Worm (Caenorhabditis elegans) whole organism, L2 larva: ENCODE data around the gene R09F10.5.
A peak's percentile ranks its signal among the peaks of the same experiment; 100 is the strongest.

ENCODE experiments used
- C34F6.9 ChIP-seq: fragments of 150-350 bp; optimal IDR thresholded peaks from 2 replicates; lab custom pipeline; 2014; ENCODE audit warnings: missing biosample characterization, missing genetic modification characterization
- R02D3.7 ChIP-seq: fragments of 150-350 bp; optimal IDR thresholded peaks from 2 replicates; lab custom pipeline; 2014; ENCODE audit warnings: missing biosample characterization, missing genetic modification characterization
- Y55F3AM.14 ChIP-seq: fragments of 200-800 bp; sonication (Bioruptor generic); optimal IDR thresholded peaks from 2 replicates; lab custom pipeline; 2018; ENCODE audit warnings: mild to moderate bottlenecking, missing genetic modification characterization, missing compliant biosample characterization
- ZK546.5 ChIP-seq: sonication (generic microtip); optimal IDR thresholded peaks from 2 replicates; lab custom pipeline; 2017; ENCODE audit warnings: missing biosample characterization, missing genetic modification characterization
- aly-2 ChIP-seq: fragments of 150-350 bp; optimal IDR thresholded peaks from 2 replicates; lab custom pipeline; 2014; ENCODE audit warnings: missing biosample characterization, missing genetic modification characterization
- ama-1 ChIP-seq: fragments of 150-350 bp; optimal IDR thresholded peaks from 2 replicates; lab custom pipeline; 2018; ENCODE audit warnings: inconsistent platforms
- blmp-1 ChIP-seq: sonication (generic microtip); optimal IDR thresholded peaks from 2 replicates; lab custom pipeline; 2017; ENCODE audit warnings: missing genetic modification characterization, mild to moderate bottlenecking, missing compliant biosample characterization, antibody characterized with exemption, moderate library complexity; ENCODE audit not compliant: insufficient read depth
- crh-2 ChIP-seq: sonication (generic microtip); optimal IDR thresholded peaks from 2 replicates; lab custom pipeline; 2017; ENCODE audit warnings: missing biosample characterization, missing genetic modification characterization
- dmd-4 ChIP-seq: sonication (generic microtip); optimal IDR thresholded peaks from 2 replicates; lab custom pipeline; 2017; ENCODE audit warnings: missing biosample characterization, missing genetic modification characterization
- egl-27 ChIP-seq: sonication (generic microtip); optimal IDR thresholded peaks from 3 replicates; lab custom pipeline; 2017; ENCODE audit warnings: missing biosample characterization, missing genetic modification reagents, missing genetic modification characterization
- elt-1 ChIP-seq: fragments of 150-350 bp; optimal IDR thresholded peaks from 2 replicates; lab custom pipeline; 2014; ENCODE audit warnings: missing biosample characterization, missing genetic modification characterization
- elt-3 ChIP-seq: sonication (generic microtip); optimal IDR thresholded peaks from 2 replicates; lab custom pipeline; 2017; ENCODE audit warnings: missing biosample characterization, missing genetic modification characterization
- fos-1 ChIP-seq: fragments of 150-350 bp; optimal IDR thresholded peaks from 2 replicates; lab custom pipeline; 2014; ENCODE audit warnings: missing biosample characterization, missing genetic modification characterization
- gmeb-1 ChIP-seq: fragments of 150-350 bp; optimal IDR thresholded peaks from 2 replicates; lab custom pipeline; 2014; ENCODE audit warnings: missing biosample characterization, missing genetic modification characterization
- lin-13 ChIP-seq: fragments of 150-350 bp; optimal IDR thresholded peaks from 2 replicates; lab custom pipeline; 2014; ENCODE audit warnings: missing biosample characterization, missing genetic modification reagents, missing genetic modification characterization
- lin-39 ChIP-seq: fragments of 150-350 bp; optimal IDR thresholded peaks from 2 replicates; lab custom pipeline; 2014; ENCODE audit warnings: missing biosample characterization, missing genetic modification reagents, missing genetic modification characterization
- lsy-2 ChIP-seq, 2 experiments: fragments of 150-350 bp in 1 of 2; sonication (generic microtip) in 1 of 2; optimal IDR thresholded peaks; 2 replicates each; lab custom pipeline; 2014 to 2017; ENCODE audit warnings: missing biosample characterization in 2 of 2, missing genetic modification characterization in 2 of 2
- mbf-1 ChIP-seq: sonication (generic microtip); optimal IDR thresholded peaks from 2 replicates; lab custom pipeline; 2017; ENCODE audit warnings: missing biosample characterization, missing genetic modification characterization
- mdl-1 ChIP-seq, 2 experiments: fragments of 150-350 bp in 1 of 2; sonication (generic microtip) in 1 of 2; optimal IDR thresholded peaks; 2 replicates each; lab custom pipeline; 2017; ENCODE audit warnings: missing biosample characterization in 2 of 2, missing genetic modification characterization in 2 of 2
- nhr-10 ChIP-seq: sonication (generic microtip); optimal IDR thresholded peaks from 2 replicates; lab custom pipeline; 2017; ENCODE audit warnings: missing biosample characterization, missing genetic modification characterization
- nhr-11 ChIP-seq: fragments of 150-350 bp; optimal IDR thresholded peaks from 2 replicates; lab custom pipeline; 2014; ENCODE audit warnings: missing biosample characterization, missing genetic modification characterization
- nhr-12 ChIP-seq: fragments of 150-350 bp; optimal IDR thresholded peaks from 2 replicates; lab custom pipeline; 2014; ENCODE audit warnings: missing biosample characterization, missing genetic modification characterization
- nhr-25 ChIP-seq: fragments of 150-350 bp; sonication (generic microtip); optimal IDR thresholded peaks from 3 replicates; lab custom pipeline; 2014; ENCODE audit warnings: missing biosample characterization, missing genetic modification characterization
- nhr-77 ChIP-seq: fragments of 150-350 bp; optimal IDR thresholded peaks from 2 replicates; lab custom pipeline; 2014; ENCODE audit warnings: missing biosample characterization, missing genetic modification characterization
- sem-4 ChIP-seq: fragments of 150-350 bp; optimal IDR thresholded peaks from 2 replicates; lab custom pipeline; 2014; ENCODE audit warnings: missing biosample characterization, missing genetic modification reagents, missing genetic modification characterization
- sma-3 ChIP-seq: sonication (generic microtip); optimal IDR thresholded peaks from 2 replicates; lab custom pipeline; 2016; ENCODE audit warnings: missing genetic modification reagents, missing genetic modification characterization, missing compliant biosample characterization
- snpc-4 ChIP-seq: fragments of 150-350 bp; optimal IDR thresholded peaks from 2 replicates; lab custom pipeline; 2014; ENCODE audit warnings: missing biosample characterization, missing genetic modification characterization
- unc-39 ChIP-seq: fragments of 150-350 bp; optimal IDR thresholded peaks from 2 replicates; lab custom pipeline; 2014; ENCODE audit warnings: missing biosample characterization, missing genetic modification characterization
- unc-55 ChIP-seq: fragments of 150-350 bp; sonication (generic microtip); optimal IDR thresholded peaks from 3 replicates; lab custom pipeline; 2014; ENCODE audit warnings: missing biosample characterization, missing genetic modification reagents, missing genetic modification characterization
- zag-1 ChIP-seq: fragments of 150-350 bp; optimal IDR thresholded peaks from 2 replicates; lab custom pipeline; 2014; ENCODE audit warnings: missing biosample characterization, missing genetic modification characterization
- ztf-1 ChIP-seq: fragments of 200-800 bp; sonication (Bioruptor generic); conservative IDR thresholded peaks from 2 replicates; pipeline ENCODE4 v1.3.6; 2022; ENCODE audit warnings: missing genetic modification characterization, missing compliant biosample characterization
- ztf-11 ChIP-seq: sonication (generic microtip); optimal IDR thresholded peaks from 2 replicates; lab custom pipeline; 2017; ENCODE audit warnings: missing biosample characterization, missing genetic modification characterization
- ztf-4 ChIP-seq: fragments of 150-350 bp; optimal IDR thresholded peaks from 2 replicates; lab custom pipeline; 2014; ENCODE audit warnings: missing biosample characterization, missing genetic modification characterization

R09F10.5 gene

ce11 chrX:8318950-8319349 lies 11.4 kb upstream of the R09F10.5 start, which contains the start of gene srh-11:
srh-11 (minus strand) TSS chrX:8319050.
- no peak for TF ChIP-seq nhr-10 (tag; lab: Kevin White, UChicago)

DNA sequence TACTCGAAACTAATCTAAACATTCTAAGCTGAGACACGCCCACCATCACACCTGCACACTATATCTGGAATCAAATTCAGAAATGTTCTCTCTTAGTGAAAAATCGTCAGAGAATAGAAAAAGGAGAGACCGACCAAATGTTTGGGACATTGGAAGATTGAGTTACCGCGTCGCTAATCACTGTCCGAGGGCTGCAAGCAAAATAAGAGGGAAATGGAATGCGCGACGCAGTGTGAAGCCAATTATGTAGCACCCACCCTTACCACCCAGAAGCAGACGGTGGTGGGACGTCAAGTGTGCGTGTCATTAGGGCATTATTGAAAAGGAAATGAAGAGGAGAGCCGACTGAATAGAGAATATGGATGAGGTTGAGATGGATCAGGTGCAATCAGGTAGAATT lies 4.1 kb upstream of the R09F10.5 start:
- TF ChIP-seq mdl-1 (tag; optimal IDR thresholded peaks at IDR 0.05; lab: Kevin White, UChicago) (no peak), gmeb-1 (tag; lab: Kevin White, UChicago) (no peak), Y55F3AM.14 (GFP tag; lab: Kevin White, UChicago) (no peak), mbf-1 (no peak), fos-1 (tag; lab: Kevin White, UChicago) (no peak), crh-2 (no peak), nhr-11 (tag; lab: Kevin White, UChicago) (no peak), C34F6.9 (no peak), elt-3 (tag; lab: Kevin White, UChicago) (no peak), egl-27 (no peak), lin-13 (GFP tag; lab: Kevin White, UChicago) (no peak), elt-1 (tag; lab: Kevin White, UChicago) (no peak), sma-3 (GFP tag; lab: Kevin White, UChicago) (no peak), unc-55 (no peak), snpc-4 (tag; lab: Kevin White, UChicago) (no peak), nhr-25 (no peak), ztf-1 (GFP tag; lab: Robert Waterston, UW) (no peak), sem-4 (no peak)

DNA sequence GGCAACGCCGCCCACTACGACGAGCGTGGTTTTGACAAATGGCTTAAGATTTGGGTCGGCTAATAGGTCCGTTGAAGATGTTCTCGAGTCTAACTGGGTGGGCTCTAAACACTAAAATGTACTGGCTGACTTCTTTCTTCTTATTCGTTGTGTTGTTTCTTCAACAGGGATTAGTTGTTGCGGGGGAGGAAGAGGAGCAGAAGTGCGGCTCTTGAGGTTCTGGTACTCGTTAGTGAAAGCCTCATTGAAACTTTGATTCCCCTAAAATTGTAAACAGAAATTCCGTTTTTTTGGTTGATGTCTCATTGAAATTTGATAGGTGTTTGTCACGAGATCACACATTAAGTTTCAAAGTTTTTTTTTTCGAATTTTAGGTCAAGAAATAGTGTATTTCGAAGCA lies 3.2 kb upstream of the R09F10.5 start:
- TF ChIP-seq unc-39 (tag; lab: Kevin White, UChicago) (no peak), unc-55 (peak; percentile 11)

- no peak for TF ChIP-seq ztf-11 (tag; lab: Kevin White, UChicago)
- TF ChIP-seq lin-39 (tag; lab: Kevin White, UChicago): peak; percentile 19
- TF ChIP-seq unc-55: peak; percentile 5
Observed at ce11 chrX:8308491-8308890, 991 bp upstream of the R09F10.5 start.

ce11 chrX:8302803-8303202 lies 4.7 kb downstream of the R09F10.5 start:
- TF ChIP-seq nhr-25: peak; percentile 39
- TF ChIP-seq sma-3 (GFP tag; lab: Kevin White, UChicago): no peak
- TF ChIP-seq, all 48 proteins: peak for 1

DNA sequence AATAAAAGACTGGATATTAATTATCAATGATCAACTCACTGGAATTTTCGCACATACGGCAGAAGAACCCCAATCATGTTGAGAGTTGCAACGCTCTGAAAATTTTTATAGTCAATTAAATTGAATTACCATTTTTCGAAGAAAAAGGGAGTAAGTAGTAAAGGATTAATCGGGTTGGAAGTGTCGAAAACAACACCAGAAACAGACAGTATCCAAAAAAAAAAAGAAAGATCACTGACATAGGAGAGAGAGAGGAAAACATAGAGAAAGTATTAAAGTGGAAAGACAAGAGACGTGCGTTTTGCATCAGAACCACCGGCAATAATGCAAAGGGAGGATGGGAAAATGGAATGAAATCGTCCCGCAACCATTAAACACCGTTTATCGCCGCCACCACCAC lies 5.2 kb downstream of the R09F10.5 start, which contains the start of gene inx-5:
TSS of gene inx-5 (minus strand) at position 101 of the 400 bp plus-strand sequence.
- no peak for TF ChIP-seq ama-1 (lab: Kevin White, UChicago)
- TF ChIP-seq nhr-12 (tag; lab: Kevin White, UChicago): no peak
- no peak for TF ChIP-seq nhr-25
- no peak for TF ChIP-seq lsy-2 (tag; optimal IDR thresholded peaks at IDR 0.05; lab: Kevin White, UChicago)
- TF ChIP-seq sem-4: no peak
- no peak for TF ChIP-seq dmd-4 (tag; lab: Kevin White, UChicago)
- no peak for TF ChIP-seq R02D3.7
- no peak for TF ChIP-seq lin-39 (tag; lab: Kevin White, UChicago)
- TF ChIP-seq aly-2: no peak
- no peak for TF ChIP-seq ztf-4
- no peak for TF ChIP-seq blmp-1 (tag; lab: Kevin White, UChicago)
- TF ChIP-seq lin-13 (GFP tag; lab: Kevin White, UChicago): no peak
- no peak for TF ChIP-seq nhr-77 (tag; lab: Kevin White, UChicago)
- no peak for TF ChIP-seq zag-1 (tag; lab: Kevin White, UChicago)
- TF ChIP-seq nhr-11 (tag; lab: Kevin White, UChicago): no peak

DNA sequence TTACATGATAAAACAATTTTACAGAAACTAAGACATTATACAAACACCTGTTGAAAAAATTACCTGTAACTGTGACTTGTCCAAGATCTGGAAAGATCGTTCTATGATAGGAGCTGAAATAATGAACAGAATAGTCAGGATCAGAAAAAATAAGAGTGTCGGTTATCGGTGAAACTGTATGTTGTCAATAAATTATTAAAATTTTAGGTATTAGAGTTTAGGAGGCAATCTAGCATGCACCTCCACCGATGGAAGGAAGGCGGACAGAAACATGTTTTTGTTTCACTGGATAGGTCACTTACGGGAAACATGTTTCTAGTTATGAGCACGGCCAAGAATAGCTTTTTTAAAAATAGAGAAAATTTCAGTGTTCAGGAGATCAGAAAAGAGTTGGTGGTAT lies 7.9 kb downstream of the R09F10.5 start, which contains the start of gene ced-13:
TSS of gene ced-13 (minus strand) at position 101 of the 400 bp plus-strand sequence.
- TF ChIP-seq elt-3 (tag; lab: Kevin White, UChicago): no peak
- TF ChIP-seq ztf-11 (tag; lab: Kevin White, UChicago): no peak
- no peak for TF ChIP-seq ZK546.5 (tag; lab: Kevin White, UChicago)
- TF ChIP-seq, all 48 proteins: peak for 0
